Worm (Caenorhabditis elegans): ENCODE measurements around the gene ttr-54.

DNA sequence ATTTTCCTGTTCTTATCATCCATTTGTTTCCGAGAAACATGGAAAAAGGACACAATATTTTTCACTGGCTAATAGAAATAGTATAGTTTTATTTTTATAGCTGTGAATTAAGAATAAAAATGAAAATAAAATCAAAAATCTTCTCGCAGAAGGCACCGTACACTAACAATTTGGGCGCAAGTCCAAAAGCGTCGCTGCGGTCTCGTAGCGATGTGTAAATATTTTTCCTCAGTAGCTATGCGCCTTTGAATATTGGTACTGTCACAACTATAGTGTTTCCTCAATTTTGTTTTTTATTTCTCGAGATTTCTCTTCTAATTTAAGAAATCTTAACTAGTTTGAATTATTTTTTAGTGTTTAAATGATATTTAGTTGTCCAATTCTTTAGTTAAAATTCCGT lies 1.5 kb downstream of the ttr-54 start:
- no peak for TF ChIP-seq ztf-18 (tag; optimal IDR thresholded peaks at IDR 0.05)
- no peak for TF ChIP-seq atf-7 (tag; optimal IDR thresholded peaks at IDR 0.05)
- no peak for TF ChIP-seq C17E4.6 (GFP tag; IDR thresholded peaks at IDR 0.05)

Data from whole organism, young adult.